Fruit fly (Drosophila melanogaster) whole organism, adult: ENCODE results near the gene Flacc.

Source experiments
- CG11617 ChIP-seq: fragments of 200-800 bp; sonication (Bioruptor generic); optimal IDR thresholded peaks from 2 replicates; lab custom pipeline; 2017; ENCODE audit warnings: mild to moderate bottlenecking, missing biosample characterization, missing genetic modification reagents, missing genetic modification characterization
- CG12768 ChIP-seq: fragments of 200-800 bp; sonication (Bioruptor generic); optimal IDR thresholded peaks from 2 replicates; lab custom pipeline; 2017; ENCODE audit warnings: missing biosample characterization, missing genetic modification characterization, mild to moderate bottlenecking, moderate library complexity, missing genetic modification reagents
- CG14711 ChIP-seq: fragments of 200-800 bp; sonication (Bioruptor generic); optimal IDR thresholded peaks from 2 replicates; lab custom pipeline; 2018; ENCODE audit warnings: missing biosample characterization, mild to moderate bottlenecking, missing genetic modification characterization, moderate library complexity
- CG33017 ChIP-seq: fragments of 200-800 bp; sonication (Bioruptor generic); optimal IDR thresholded peaks from 2 replicates; lab custom pipeline; 2018; ENCODE audit warnings: missing biosample characterization, mild to moderate bottlenecking, missing genetic modification characterization, moderate library complexity
- cnc ChIP-seq, 2 experiments: fragments of >200 bp; optimal IDR thresholded peaks; 2 replicates each; lab custom pipeline; 2017
- ovo ChIP-seq: fragments of 200-800 bp; sonication (Bioruptor generic); optimal IDR thresholded peaks from 2 replicates; lab custom pipeline; 2016; ENCODE audit warnings: missing biosample characterization, missing genetic modification characterization

dm6 chrX:18883999-18884671 lies 9.3 kb downstream of the Flacc start, which contains the start of gene CG7332:
- no peak for TF ChIP-seq CG11617 (GFP tag; lab: Kevin White, UChicago)
- TF ChIP-seq CG14711 (tag; lab: Kevin White, UChicago): peak; percentile 77
- TF ChIP-seq cnc (optimal IDR thresholded peaks at IDR 0.05; lab: Kevin White, UChicago): no peak
- no peak for TF ChIP-seq CG33017 (tag; lab: Kevin White, UChicago)
- TF ChIP-seq CG12768 (GFP tag; lab: Kevin White, UChicago): no peak
- TF ChIP-seq ovo (GFP tag; lab: Kevin White, UChicago): no peak
